Fruit fly (Drosophila melanogaster): ENCODE measurements around the gene CG45045.

The CG45045 gene

DNA sequence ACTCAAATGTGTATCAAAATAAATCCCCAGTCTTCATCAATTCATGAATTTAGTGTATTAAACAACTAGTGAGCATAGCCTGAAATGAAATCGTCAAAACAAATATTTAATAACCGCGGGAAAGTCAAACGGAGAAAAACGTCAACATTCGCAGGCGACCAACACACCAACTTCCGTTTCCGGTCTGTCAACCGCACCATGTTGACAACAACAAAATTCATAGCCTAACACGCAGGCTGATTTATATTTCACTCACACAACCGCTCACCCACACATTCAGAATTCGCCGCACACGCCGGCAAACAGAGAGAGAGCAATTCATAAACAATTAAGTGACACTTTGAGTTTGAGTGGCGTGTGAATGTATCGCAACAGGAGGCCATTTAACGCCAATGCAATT is 12.3 kb upstream of the CG45045 start:
- TF ChIP-seq achi (GFP tag; optimal IDR thresholded peaks at IDR 0.05) (peak; percentile 10), CG6163 (GFP tag; IDR thresholded peaks at IDR 0.05) (no peak; the same call in 2 of the 3 replicates), CG34406 (GFP tag; optimal IDR thresholded peaks at IDR 0.05) (peak; percentile 10)

DNA sequence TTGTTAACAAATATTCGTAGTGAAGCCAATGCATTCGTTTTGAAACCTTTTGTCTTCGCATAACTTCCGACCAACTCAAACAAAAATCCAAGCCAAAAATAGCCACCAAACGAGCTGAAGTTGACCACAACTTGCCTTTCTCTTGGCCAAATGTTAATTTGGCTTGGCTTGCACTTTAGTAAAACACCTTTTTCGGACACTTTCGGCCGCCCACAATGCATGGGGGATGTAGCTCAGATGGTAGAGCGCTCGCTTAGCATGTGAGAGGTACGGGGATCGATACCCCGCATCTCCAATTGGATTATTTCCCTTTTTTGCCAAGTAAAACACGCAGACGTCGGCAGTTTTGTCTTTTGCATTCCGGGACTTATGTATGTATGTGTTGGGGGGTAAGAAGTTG is 10.4 kb upstream of the CG45045 start:
- TF ChIP-seq ss (GFP tag; optimal IDR thresholded peaks at IDR 0.05) (no peak), Sox102F (GFP tag; optimal IDR thresholded peaks at IDR 0.05) (no peak), salr (GFP tag; optimal IDR thresholded peaks at IDR 0.05) (no peak), CG31627 (GFP tag; optimal IDR thresholded peaks at IDR 0.05) (no peak), CG11762 (GFP tag; optimal IDR thresholded peaks at IDR 0.05; ENCODE audit: insufficient read depth) (no peak), Hr38 (GFP tag; optimal IDR thresholded peaks at IDR 0.05) (no peak), Eip75B (GFP tag; optimal IDR thresholded peaks at IDR 0.05) (no peak), spab (GFP tag; optimal IDR thresholded peaks at IDR 0.05) (no peak), topi (GFP tag; optimal IDR thresholded peaks at IDR 0.05) (no peak), Sox14 (GFP tag; optimal IDR thresholded peaks at IDR 0.05) (no peak)

DNA sequence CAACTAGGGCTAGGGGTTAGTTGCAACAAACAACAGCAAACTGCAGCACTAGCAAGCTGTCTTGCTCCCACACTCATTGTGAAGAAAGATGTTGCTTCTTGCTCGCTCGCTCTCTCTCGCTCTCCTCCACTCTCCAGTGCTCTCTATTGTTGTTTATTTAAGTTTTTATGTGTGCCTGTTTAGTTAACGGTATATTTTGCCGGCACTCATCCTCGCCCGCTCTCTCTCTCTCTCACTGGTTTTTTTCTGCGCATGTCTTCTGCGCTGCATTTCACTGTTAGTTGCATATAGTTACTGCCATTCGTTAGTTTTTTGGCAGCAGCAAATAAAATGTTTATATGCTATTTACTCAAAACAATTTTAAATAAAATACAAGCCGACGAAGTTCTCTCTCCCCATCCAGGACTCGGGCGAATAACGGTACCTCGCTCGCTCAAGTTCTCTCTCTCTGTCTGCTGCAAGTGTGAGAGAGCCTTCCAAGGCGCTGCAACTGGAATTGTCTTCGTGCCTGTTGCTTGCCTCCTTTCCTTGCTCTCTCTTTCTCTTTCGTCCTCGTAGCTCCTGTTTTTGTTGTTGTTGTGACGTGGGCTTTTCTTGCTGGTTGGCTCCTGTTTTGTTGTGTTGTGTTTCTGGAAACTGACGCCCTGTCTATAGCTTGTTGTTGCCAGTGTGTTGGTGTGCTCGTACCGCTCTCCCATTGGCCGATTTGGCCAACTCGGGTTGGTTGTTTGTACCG is 1.1 kb upstream of the CG45045 start:
- TF ChIP-seq Hr38 (GFP tag; optimal IDR thresholded peaks at IDR 0.05) = no peak
- no peak for TF ChIP-seq topi (GFP tag; optimal IDR thresholded peaks at IDR 0.05)
- TF ChIP-seq vri (GFP tag; optimal IDR thresholded peaks at IDR 0.05) = no peak
- no peak for TF ChIP-seq acj6 (GFP tag; optimal IDR thresholded peaks at IDR 0.05)
- TF ChIP-seq Sox102F (GFP tag; optimal IDR thresholded peaks at IDR 0.05) = no peak
- no peak for TF ChIP-seq CG3919 (GFP tag; optimal IDR thresholded peaks at IDR 0.05)
- no peak for TF ChIP-seq Gug (GFP tag; IDR thresholded peaks at IDR 0.05)
- no peak for TF ChIP-seq CG16779 (tag; optimal IDR thresholded peaks at IDR 0.05)
- TF ChIP-seq Eip75B (GFP tag; optimal IDR thresholded peaks at IDR 0.05) = no peak
- no peak for TF ChIP-seq esn (GFP tag; optimal IDR thresholded peaks at IDR 0.05)
- no peak for TF ChIP-seq ss (GFP tag; optimal IDR thresholded peaks at IDR 0.05)
- TF ChIP-seq CG34406 (GFP tag; optimal IDR thresholded peaks at IDR 0.05) = no peak

DNA sequence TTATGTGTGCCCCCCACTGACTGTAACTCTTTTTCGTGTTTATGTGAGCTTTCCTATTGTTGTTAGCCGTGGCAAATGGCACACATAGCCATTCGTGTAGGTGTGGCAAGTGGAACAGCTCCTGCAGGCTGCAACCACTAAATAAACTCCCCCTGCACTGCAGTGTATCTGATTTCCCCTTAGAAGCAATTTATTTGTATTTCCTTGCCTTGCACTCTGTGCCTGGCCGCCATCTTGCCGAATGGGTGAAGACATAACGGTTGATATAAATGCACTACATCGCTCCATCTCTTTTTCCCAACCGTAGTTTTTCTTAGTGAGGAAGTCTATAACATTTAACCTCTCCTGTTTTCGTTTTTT is 595 bp upstream of the CG45045 start:
- no peak for TF ChIP-seq CG10631 (GFP tag; optimal IDR thresholded peaks at IDR 0.05)
- no peak for TF ChIP-seq Eip75B (GFP tag; optimal IDR thresholded peaks at IDR 0.05)
- TF ChIP-seq dac (GFP tag; optimal IDR thresholded peaks at IDR 0.05) = no peak
- no peak for TF ChIP-seq CG8119 (GFP tag; IDR thresholded peaks at IDR 0.05)
- TF ChIP-seq lz (GFP tag; optimal IDR thresholded peaks at IDR 0.05) = no peak
- TF ChIP-seq CG6854 (GFP tag; optimal IDR thresholded peaks at IDR 0.05) = no peak

DNA sequence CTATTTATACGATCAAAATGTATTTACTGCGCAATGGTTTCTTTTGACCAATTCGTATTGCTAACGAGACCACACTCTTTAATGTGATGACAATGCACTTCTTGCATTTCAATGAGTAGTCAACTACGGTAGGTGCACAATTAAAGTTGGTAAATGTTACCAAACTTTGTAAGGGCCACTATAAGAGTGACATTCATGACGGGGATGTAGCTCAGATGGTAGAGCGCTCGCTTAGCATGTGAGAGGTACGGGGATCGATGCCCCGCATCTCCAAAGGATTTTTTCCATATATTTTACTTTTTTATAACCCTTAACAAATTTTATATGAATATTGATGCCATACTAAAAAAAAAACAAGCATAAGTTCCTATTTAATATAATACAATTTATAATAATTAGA is 615 bp downstream of the CG45045 start:
- TF ChIP-seq dac (GFP tag; optimal IDR thresholded peaks at IDR 0.05) = no peak

DNA sequence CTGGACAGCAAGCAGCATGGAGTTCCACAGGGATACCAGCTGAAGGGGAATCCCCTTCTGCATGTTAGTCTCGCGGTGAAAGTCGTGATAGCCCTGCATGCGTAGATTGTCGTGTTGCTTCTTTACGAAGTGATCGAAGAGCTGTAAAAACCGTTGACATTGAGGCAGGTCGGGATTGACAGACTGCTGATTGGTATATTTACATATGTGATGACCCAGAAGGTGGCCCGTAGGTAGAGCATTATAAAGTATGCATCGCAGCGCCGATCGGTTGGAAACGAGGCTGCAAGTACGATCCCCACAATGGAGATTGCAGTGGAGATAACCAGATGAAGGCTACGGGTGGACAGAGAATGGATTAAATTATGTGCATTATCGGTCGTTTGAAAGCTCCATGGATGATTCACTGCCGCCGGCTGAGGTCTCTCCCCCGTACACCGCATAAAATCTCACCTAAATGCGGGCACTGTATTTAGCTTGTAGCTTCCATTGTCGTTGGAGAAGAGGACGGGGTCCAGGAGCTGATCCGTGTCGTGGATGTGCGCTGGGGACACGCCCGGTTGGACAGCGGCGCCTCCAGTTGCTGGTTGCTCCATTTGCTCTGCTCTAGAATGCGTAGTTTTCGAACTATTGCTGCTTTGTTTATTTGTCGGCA is 3.0 kb downstream of the CG45045 start:
- peak; percentile 97 for TF ChIP-seq svp (GFP tag)
- no peak for TF ChIP-seq OdsH (GFP tag; optimal IDR thresholded peaks at IDR 0.05)

DNA sequence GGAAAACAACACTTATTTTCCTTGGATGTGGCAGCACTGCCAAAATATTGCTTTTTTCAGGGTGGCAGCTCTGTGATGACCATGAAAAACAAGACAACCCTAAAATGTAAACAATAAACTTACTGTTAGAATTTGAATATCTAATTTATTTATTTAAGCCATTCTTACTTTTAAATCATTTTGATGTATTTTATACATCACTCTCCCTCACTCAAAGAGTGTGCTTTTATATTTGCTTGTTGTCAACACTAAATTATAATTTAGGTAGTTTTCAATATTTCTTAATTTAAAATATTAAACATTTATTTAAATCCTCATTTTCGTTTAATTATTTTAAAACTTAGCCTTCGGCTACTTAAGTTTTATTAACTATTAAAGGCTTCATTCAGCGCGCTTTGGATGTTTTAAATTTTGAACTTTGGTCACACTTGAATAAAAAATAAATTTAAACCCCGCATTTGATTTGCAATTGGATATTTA is 3.5 kb downstream of the CG45045 start, which contains the start of the genes CG7523 and Mps1:
CG7523 (minus strand) TSS at position 39 of the 480 bp plus-strand sequence.
Mps1 (plus strand) TSS at position 415 of the 480 bp plus-strand sequence.
- peak; percentile 100 for TF ChIP-seq fkh (GFP tag; optimal IDR thresholded peaks at IDR 0.05)
- TF ChIP-seq Eip75B (GFP tag; optimal IDR thresholded peaks at IDR 0.05) = no peak
- peak; percentile 16 for TF ChIP-seq dsx (GFP tag; optimal IDR thresholded peaks at IDR 0.05; ENCODE audit: poor library complexity, severe bottlenecking)
- no peak for TF ChIP-seq cyc (GFP tag; optimal IDR thresholded peaks at IDR 0.05)
- TF ChIP-seq Sox14 (GFP tag; optimal IDR thresholded peaks at IDR 0.05) = peak; percentile 90

All from whole organism, prepupa.